Worm (Caenorhabditis elegans): Measurements from ENCODE around the gene tag-266.
A peak's percentile ranks its signal among the peaks of the same experiment; 100 is the strongest.

tag-266 gene

ce11 chrIII:598168-598567 lies 41.9 kb downstream of the tag-266 start:
- TF ChIP-seq daf-19 (GFP tag; conservative IDR thresholded peaks at IDR 0.05) (no peak), aha-1 (tag) (no peak), F37D6.2 (tag; optimal IDR thresholded peaks at IDR 0.05) (no peak), nhr-237 (tag; optimal IDR thresholded peaks at IDR 0.05) (no peak), zip-11 (GFP tag; IDR thresholded peaks at IDR 0.05) (no peak), ama-1 (optimal IDR thresholded peaks at IDR 0.05) (no peak), unc-62 (GFP tag; optimal IDR thresholded peaks at IDR 0.05 in 1 of 2) (no peak), unc-62 (tag; optimal IDR thresholded peaks at IDR 0.05) (no peak), snpc-4 (tag; optimal IDR thresholded peaks at IDR 0.05) (no peak), Y105C5A.15 (GFP tag; IDR thresholded peaks at IDR 0.05) (no peak), ces-1 (GFP tag; optimal IDR thresholded peaks at IDR 0.05) (no peak), dmd-6 (GFP tag; IDR thresholded peaks at IDR 0.05) (0 out of 2 replicates have a peak, but pooled peaks have one; percentile 17), daf-8 (GFP tag; IDR thresholded peaks at IDR 0.05) (no peak), mxl-2 (GFP tag; conservative IDR thresholded peaks at IDR 0.05) (no peak), spr-3 (GFP tag; optimal IDR thresholded peaks at IDR 0.05) (no peak), F26F4.8 (GFP tag; conservative IDR thresholded peaks at IDR 0.05) (no peak), ztf-11 (tag; optimal IDR thresholded peaks at IDR 0.05) (no peak), hlh-30 (tag; optimal IDR thresholded peaks at IDR 0.05; ENCODE audit: insufficient read depth) (peak; percentile 91), ZK546.5 (tag; optimal IDR thresholded peaks at IDR 0.05) (no peak), dmd-9 (GFP tag; IDR thresholded peaks at IDR 0.05) (no peak), dpl-1 (GFP tag; optimal IDR thresholded peaks at IDR 0.05) (no peak), attf-4 (tag; optimal IDR thresholded peaks at IDR 0.05) (no peak), cey-2 (tag; optimal IDR thresholded peaks at IDR 0.05; ENCODE audit: borderline replicate concordance, insufficient read depth) (no peak), aly-2 (tag; optimal IDR thresholded peaks at IDR 0.05) (no peak), hif-1 (tag; optimal IDR thresholded peaks at IDR 0.05) (peak in 1 of 2 experiments; percentile 13), egl-43 (GFP tag; IDR thresholded peaks at IDR 0.05) (no peak), tag-97 (GFP tag; IDR thresholded peaks at IDR 0.05) (no peak), ceh-28 (tag; optimal IDR thresholded peaks at IDR 0.05) (peak; percentile 56), ceh-82 (tag; optimal IDR thresholded peaks at IDR 0.05) (no peak), hmg-1.1 (GFP tag; IDR thresholded peaks at IDR 0.05) (peak; percentile 80), nhr-111 (GFP tag; optimal IDR thresholded peaks at IDR 0.05) (no peak), ceh-44 (GFP tag; IDR thresholded peaks at IDR 0.05) (no peak), fos-1 (tag; optimal IDR thresholded peaks at IDR 0.05) (no peak), Y48G9A.11 (GFP tag; IDR thresholded peaks at IDR 0.05) (no peak), nhr-6 (tag; optimal IDR thresholded peaks at IDR 0.05) (peak; percentile 31), lin-29 (GFP tag; IDR thresholded peaks at IDR 0.05) (no peak), mxl-3 (GFP tag; optimal IDR thresholded peaks at IDR 0.05) (peak; percentile 59), zfp-3 (GFP tag; conservative IDR thresholded peaks at IDR 0.05) (no peak), nhr-48 (tag; optimal IDR thresholded peaks at IDR 0.05) (no peak), D1046.2 (GFP tag; IDR thresholded peaks at IDR 0.05) (no peak), ZK337.2 (GFP tag; IDR thresholded peaks at IDR 0.05) (no peak), rbr-2 (tag; optimal IDR thresholded peaks at IDR 0.05) (peak; percentile 59), ceh-32 (tag; optimal IDR thresholded peaks at IDR 0.05; ENCODE audit: poor library complexity) (no peak), unc-39 (tag; optimal IDR thresholded peaks at IDR 0.05) (no peak), R02D3.7 (tag; optimal IDR thresholded peaks at IDR 0.05) (no peak), pha-4 (GFP tag; IDR thresholded peaks at IDR 0.05) (no peak), pha-4 (tag; optimal IDR thresholded peaks at IDR 0.05) (no peak), lim-7 (GFP tag; IDR thresholded peaks at IDR 0.05) (no peak), lin-38 (GFP tag; IDR thresholded peaks at IDR 0.05) (peak; percentile 27; the same call in 1 of the 2 replicates), zag-1 (tag; optimal IDR thresholded peaks at IDR 0.05) (no peak), T20F7.1 (GFP tag; optimal IDR thresholded peaks at IDR 0.05) (no peak), F10B5.3 (tag; optimal IDR thresholded peaks at IDR 0.05) (no peak), nhr-41 (GFP tag; IDR thresholded peaks at IDR 0.05) (no peak), F44E2.7 (GFP tag; IDR thresholded peaks at IDR 0.05) (no peak)

All from whole organism, L4 larva.